Fruit fly (Drosophila melanogaster) whole organism, embryonic: ENCODE data around the gene CG11294.

ENCODE experiments used
- Adf1 ChIP-seq: fragments of 200-800 bp; sonication (Bioruptor generic); IDR thresholded peaks from 2 replicates; pipeline ENCODE4 v1.3.6; 2022; ENCODE audit warnings: missing biosample characterization, missing genetic modification characterization
- CG10147 ChIP-seq: fragments of 200-800 bp; sonication (Bioruptor generic); optimal IDR thresholded peaks from 2 replicates; lab custom pipeline; 2019; ENCODE audit warnings: missing biosample characterization, mild to moderate bottlenecking, missing genetic modification characterization, moderate library complexity
- CG10209 ChIP-seq: fragments of 200-800 bp; sonication (Bioruptor generic); optimal IDR thresholded peaks from 3 replicates; lab custom pipeline; 2017; ENCODE audit warnings: missing biosample characterization, mild to moderate bottlenecking, missing genetic modification characterization, missing genetic modification reagents
- CG12219 ChIP-seq: fragments of 200-800 bp; sonication (Bioruptor generic); optimal IDR thresholded peaks from 3 replicates; lab custom pipeline; 2018; ENCODE audit warnings: missing biosample characterization, mild to moderate bottlenecking, missing genetic modification characterization
- CG2712 ChIP-seq: fragments of 200-800 bp; optimal IDR thresholded peaks from 3 replicates; lab custom pipeline; 2019; ENCODE audit warnings: missing biosample characterization, mild to moderate bottlenecking, missing genetic modification characterization, moderate library complexity
- CG3065 ChIP-seq: fragments of 200-800 bp; sonication (Bioruptor generic); optimal IDR thresholded peaks from 2 replicates; lab custom pipeline; 2016; ENCODE audit warnings: missing biosample characterization, missing genetic modification characterization
- CG31365 ChIP-seq: fragments of 200-800 bp; sonication (Bioruptor generic); optimal IDR thresholded peaks from 2 replicates; lab custom pipeline; 2018; ENCODE audit warnings: missing biosample characterization, mild to moderate bottlenecking, missing genetic modification characterization
- CG32772 ChIP-seq: fragments of 200-800 bp; sonication (Bioruptor generic); IDR thresholded peaks from 2 replicates; pipeline ENCODE4 v1.3.6; 2022; ENCODE audit warnings: missing biosample characterization, missing genetic modification characterization
- CG33213 ChIP-seq: fragments of 200-800 bp; sonication (Bioruptor generic); optimal IDR thresholded peaks from 3 replicates; lab custom pipeline; 2016; ENCODE audit warnings: missing biosample characterization, missing genetic modification characterization
- CG34422 ChIP-seq: fragments of 200-800 bp; sonication (Bioruptor generic); IDR thresholded peaks from 3 replicates; pipeline ENCODE4 v1.3.6; 2022; ENCODE audit warnings: missing biosample characterization, missing genetic modification characterization
- CG4404 ChIP-seq: fragments of 200-800 bp; sonication (Bioruptor generic); IDR thresholded peaks from 2 replicates; pipeline ENCODE4 v1.3.6; 2022; ENCODE audit warnings: missing biosample characterization, missing genetic modification characterization
- CG8290 ChIP-seq, 3 experiments: fragments of 200-800 bp; sonication (Bioruptor generic); optimal IDR thresholded peaks; 2 replicates each; lab custom pipeline; 2016 to 2019; ENCODE audit warnings: missing biosample characterization in 3 of 3, missing genetic modification characterization in 3 of 3, mild to moderate bottlenecking in 2 of 3, moderate library complexity in 1 of 3
- CG8765 ChIP-seq: fragments of 200-800 bp; sonication (Bioruptor generic); IDR thresholded peaks from 2 replicates; pipeline ENCODE4 v1.3.6; 2022; ENCODE audit warnings: missing biosample characterization, missing genetic modification characterization
- CG8944 ChIP-seq: fragments of 200-800 bp; sonication (Bioruptor generic); optimal IDR thresholded peaks from 3 replicates; lab custom pipeline; 2016; ENCODE audit warnings: missing biosample characterization, missing genetic modification characterization
- CG9727 ChIP-seq: fragments of 200-800 bp; sonication (Bioruptor generic); optimal IDR thresholded peaks from 3 replicates; lab custom pipeline; 2017; ENCODE audit warnings: missing biosample characterization, mild to moderate bottlenecking, missing genetic modification characterization
- CkIIα-i1 ChIP-seq: fragments of 200-800 bp; sonication (Bioruptor generic); IDR thresholded peaks from 2 replicates; pipeline ENCODE4 v1.3.6; 2022; ENCODE audit warnings: missing biosample characterization, missing genetic modification characterization
- Deaf1 ChIP-seq: fragments of 200-800 bp; optimal IDR thresholded peaks from 3 replicates; lab custom pipeline; 2019; ENCODE audit warnings: missing biosample characterization, mild to moderate bottlenecking, missing genetic modification characterization, moderate library complexity
- Fer3 ChIP-seq: fragments of 200-800 bp; sonication (Bioruptor generic); optimal IDR thresholded peaks from 2 replicates; lab custom pipeline; 2018; ENCODE audit warnings: missing biosample characterization, mild to moderate bottlenecking, missing genetic modification characterization, moderate library complexity
- Gsc ChIP-seq: fragments of 200-800 bp; sonication (Bioruptor generic); IDR thresholded peaks from 2 replicates; pipeline ENCODE4 v1.3.6; 2022; ENCODE audit warnings: missing biosample characterization, missing genetic modification characterization
- Hsf ChIP-seq: fragments of 200-800 bp; sonication (Bioruptor generic); optimal IDR thresholded peaks from 3 replicates; lab custom pipeline; 2016; ENCODE audit warnings: missing biosample characterization, missing genetic modification characterization
- Jarid2 ChIP-seq: fragments of 200-800 bp; sonication (Bioruptor generic); optimal IDR thresholded peaks from 3 replicates; lab custom pipeline; 2017; ENCODE audit warnings: mild to moderate bottlenecking, missing biosample characterization, missing genetic modification reagents, missing genetic modification characterization
- Mes4 ChIP-seq: fragments of 200-800 bp; sonication (Bioruptor generic); optimal IDR thresholded peaks from 2 replicates; lab custom pipeline; 2016; ENCODE audit warnings: missing biosample characterization, missing genetic modification characterization
- NC2β ChIP-seq: fragments of 200-800 bp; sonication (Bioruptor generic); optimal IDR thresholded peaks from 2 replicates; lab custom pipeline; 2016; ENCODE audit warnings: missing biosample characterization, missing genetic modification characterization
- Pdp1 ChIP-seq, 2 experiments: fragments of 200-800 bp; sonication (Bioruptor generic); optimal IDR thresholded peaks; 3 replicates each; lab custom pipeline; 2016; ENCODE audit warnings: missing biosample characterization in 2 of 2, missing genetic modification characterization in 2 of 2, mild to moderate bottlenecking in 1 of 2, moderate library complexity in 1 of 2
- al ChIP-seq: fragments of 200-800 bp; sonication (Bioruptor generic); IDR thresholded peaks from 2 replicates; pipeline ENCODE4 v1.3.6; 2022; ENCODE audit warnings: missing biosample characterization, missing genetic modification characterization
- amos ChIP-seq: fragments of 200-800 bp; sonication (Bioruptor generic); IDR thresholded peaks from 2 replicates; pipeline ENCODE4 v1.3.6; 2022; ENCODE audit warnings: missing biosample characterization, missing genetic modification characterization; ENCODE audit not compliant: partially characterized antibody
- aop ChIP-seq: fragments of 200-800 bp; sonication (Bioruptor generic); IDR thresholded peaks from 2 replicates; pipeline ENCODE4 v1.3.6; 2022; ENCODE audit warnings: missing biosample characterization, missing genetic modification characterization
- bbx ChIP-seq: fragments of 200-800 bp; sonication (Bioruptor generic); IDR thresholded peaks from 2 replicates; pipeline ENCODE4 v1.3.6; 2022; ENCODE audit warnings: missing biosample characterization, missing genetic modification characterization; ENCODE audit not compliant: partially characterized antibody
- br ChIP-seq: fragments of >200 bp; optimal IDR thresholded peaks from 2 replicates; lab custom pipeline; 2017
- cg ChIP-seq: fragments of 200-800 bp; sonication (Bioruptor generic); optimal IDR thresholded peaks from 3 replicates; lab custom pipeline; 2019; ENCODE audit warnings: missing biosample characterization, mild to moderate bottlenecking, missing genetic modification characterization, moderate library complexity
- gfzf ChIP-seq: fragments of 200-800 bp; sonication (Bioruptor generic); optimal IDR thresholded peaks from 2 replicates; lab custom pipeline; 2016; ENCODE audit warnings: missing biosample characterization, mild to moderate bottlenecking, missing genetic modification characterization, moderate library complexity
- grau ChIP-seq: fragments of 200-800 bp; optimal IDR thresholded peaks from 3 replicates; lab custom pipeline; 2019; ENCODE audit warnings: missing biosample characterization, mild to moderate bottlenecking, missing genetic modification characterization, moderate library complexity
- gsb ChIP-seq: fragments of 200-800 bp; sonication (Bioruptor generic); IDR thresholded peaks from 2 replicates; pipeline ENCODE4 v1.3.6; 2022; ENCODE audit warnings: missing biosample characterization, missing genetic modification characterization
- hb ChIP-seq: fragments of 200-800 bp; sonication (Bioruptor generic); IDR thresholded peaks from 3 replicates; pipeline ENCODE4 v1.3.6; 2022; ENCODE audit warnings: missing biosample characterization, missing genetic modification characterization; ENCODE audit not compliant: partially characterized antibody
- jumu ChIP-seq: fragments of 200-800 bp; sonication (Bioruptor generic); optimal IDR thresholded peaks from 3 replicates; lab custom pipeline; 2016; ENCODE audit warnings: missing biosample characterization, missing genetic modification characterization
- lab ChIP-seq: fragments of 200-800 bp; sonication (Bioruptor generic); optimal IDR thresholded peaks from 3 replicates; lab custom pipeline; 2017; ENCODE audit warnings: missing biosample characterization, missing genetic modification characterization, mild to moderate bottlenecking, moderate library complexity, missing genetic modification reagents
- lbe ChIP-seq: fragments of 200-800 bp; sonication (Bioruptor generic); optimal IDR thresholded peaks from 2 replicates; lab custom pipeline; 2016; ENCODE audit warnings: missing biosample characterization, mild to moderate bottlenecking, missing genetic modification characterization
- mam ChIP-seq: fragments of 200-800 bp; sonication (Bioruptor generic); optimal IDR thresholded peaks from 3 replicates; lab custom pipeline; 2016; ENCODE audit warnings: missing biosample characterization, missing genetic modification characterization
- nom ChIP-seq: fragments of 200-800 bp; sonication (Bioruptor generic); optimal IDR thresholded peaks from 2 replicates; lab custom pipeline; 2017; ENCODE audit warnings: missing biosample characterization, missing genetic modification characterization, mild to moderate bottlenecking, moderate library complexity, missing genetic modification reagents
- prd ChIP-seq, 3 experiments: fragments of >200 bp in 2 of 3; fragments of 200-800 bp in 1 of 3; sonication (Bioruptor generic) in 1 of 3; optimal IDR thresholded peaks in 2 of 3; IDR thresholded peaks in 1 of 3; 2 replicates in 2 of 3; 3 replicates in 1 of 3; pipeline versions ENCODE4 v1.3.6 to Lab custom; 2017 to 2022; ENCODE audit warnings: missing biosample characterization in 1 of 3, missing genetic modification characterization in 1 of 3
- rib ChIP-seq: fragments of 200-800 bp; sonication (Bioruptor generic); IDR thresholded peaks from 2 replicates; pipeline ENCODE4 v1.3.6; 2022; ENCODE audit warnings: missing biosample characterization, missing genetic modification characterization
- run ChIP-seq: fragments of 200-800 bp; sonication (Bioruptor generic); optimal IDR thresholded peaks from 3 replicates; lab custom pipeline; 2018; ENCODE audit warnings: missing biosample characterization, mild to moderate bottlenecking, missing genetic modification characterization
- sens ChIP-seq: fragments of 200-800 bp; sonication (Bioruptor generic); peaks from one replicate; lab custom pipeline; 2016; ENCODE audit warnings: missing biosample characterization, missing genetic modification characterization

CG11294 gene

dm6 chrX:8730306-8730705, 36.9 kb upstream of the CG11294 start (continued):
- TF ChIP-seq CG2712 (peak; percentile 13), gsb (GFP tag; lab: Robert Waterston, UW) (no peak), mam (GFP tag; lab: Kevin White, UChicago) (peak; percentile 23), bbx (GFP tag; lab: Robert Waterston, UW) (no peak), Deaf1 (tag; lab: Kevin White, UChicago) (no peak), CG10147 (peak; percentile 13), CG9727 (peak; percentile 3), CG10209 (GFP tag; lab: Kevin White, UChicago) (peak; percentile 3), CG34422 (GFP tag; lab: Robert Waterston, UW) (no peak), prd (optimal IDR thresholded peaks at IDR 0.05; lab: Kevin White, UChicago) (no peak), prd (GFP tag; IDR thresholded peaks at IDR 0.05; lab: Robert Waterston, UW) (peak; percentile 41; the same call in 2 of the 3 replicates), grau (peak; percentile 31), br (lab: Kevin White, UChicago) (no peak), CG8944 (GFP tag; lab: Kevin White, UChicago) (no peak), Jarid2 (peak; percentile 11), gfzf (GFP tag; lab: Kevin White, UChicago) (no peak), jumu (GFP tag; lab: Kevin White, UChicago) (no peak), CG33213 (GFP tag; lab: Kevin White, UChicago) (no peak), CG3065 (GFP tag; lab: Kevin White, UChicago) (no peak), CG12219 (no peak), lbe (GFP tag; lab: Kevin White, UChicago) (peak; percentile 19), CG8765 (GFP tag; lab: Robert Waterston, UW) (0 out of 2 replicates have a peak, but pooled peaks have one; percentile 14), run (no peak), Gsc (no peak), rib (GFP tag; lab: Robert Waterston, UW) (no peak), sens (GFP tag; lab: Kevin White, UChicago) (peak; percentile 68), lab (GFP tag; lab: Kevin White, UChicago) (peak; percentile 25), nom (peak; percentile 10), CG31365 (tag; lab: Kevin White, UChicago) (no peak), aop (GFP tag; lab: Robert Waterston, UW) (no peak), Hsf (GFP tag; lab: Kevin White, UChicago) (no peak), CkIIα-i1 (GFP tag; lab: Robert Waterston, UW) (no peak), Mes4 (no peak), al (GFP tag; lab: Robert Waterston, UW) (no peak), Adf1 (GFP tag; lab: Robert Waterston, UW) (no peak), CG4404 (GFP tag; lab: Robert Waterston, UW) (peak; percentile 25; the same call in 1 of the 2 replicates), Fer3 (tag; lab: Kevin White, UChicago) (no peak), CG32772 (GFP tag; lab: Robert Waterston, UW) (no peak), cg (GFP tag; lab: Kevin White, UChicago) (no peak), amos (GFP tag; lab: Robert Waterston, UW) (no peak), NC2β (no peak), CG8290 (GFP tag; optimal IDR thresholded peaks at IDR 0.05; lab: Kevin White, UChicago) (no peak), CG8290 (tag; optimal IDR thresholded peaks at IDR 0.05; lab: Kevin White, UChicago) (peak in 1 of 2 experiments; percentile 10), Pdp1 (GFP tag; optimal IDR thresholded peaks at IDR 0.05; lab: Kevin White, UChicago) (peak in 1 of 2 experiments; percentile 4), hb (GFP tag; lab: Robert Waterston, UW) (no peak)
